Worm (Caenorhabditis elegans) whole organism, mixed stage, embryonic: ENCODE data around the gene T24E12.13.
A peak's percentile ranks its signal among the peaks of the same experiment; 100 is the strongest.

Source experiments
- M03D4.4 ChIP-seq: sonication (generic microtip); optimal IDR thresholded peaks from 2 replicates; lab custom pipeline; 2017; ENCODE audit warnings: mild to moderate bottlenecking, missing genetic modification characterization, missing compliant biosample characterization
- bed-3 ChIP-seq: fragments of 200-800 bp; sonication (Bioruptor generic); optimal IDR thresholded peaks from 3 replicates; lab custom pipeline; 2018; ENCODE audit warnings: mild to moderate bottlenecking, missing genetic modification characterization, moderate library complexity, missing compliant biosample characterization
- blmp-1 ChIP-seq: fragments of 150-350 bp; optimal IDR thresholded peaks from 2 replicates; lab custom pipeline; 2014; ENCODE audit warnings: missing biosample characterization, missing genetic modification characterization
- ceh-39 ChIP-seq: fragments of 150-350 bp; optimal IDR thresholded peaks from 2 replicates; lab custom pipeline; 2014; ENCODE audit warnings: missing biosample characterization, missing genetic modification characterization
- ceh-43 ChIP-seq: fragments of 200-800 bp; sonication (Bioruptor generic); optimal IDR thresholded peaks from 2 replicates; lab custom pipeline; 2018; ENCODE audit warnings: mild to moderate bottlenecking, missing genetic modification characterization, moderate library complexity, missing compliant biosample characterization
- ceh-83 ChIP-seq: fragments of 200-800 bp; sonication (Bioruptor generic); optimal IDR thresholded peaks from 2 replicates; lab custom pipeline; 2018; ENCODE audit warnings: mild to moderate bottlenecking, missing genetic modification characterization, missing compliant biosample characterization
- ces-1 ChIP-seq: fragments of 150-350 bp; optimal IDR thresholded peaks from 2 replicates; lab custom pipeline; 2014; ENCODE audit warnings: missing biosample characterization, missing genetic modification reagents, missing genetic modification characterization
- cnd-1 ChIP-seq: fragments of 200-800 bp; sonication (Bioruptor generic); optimal IDR thresholded peaks from 2 replicates; lab custom pipeline; 2018; ENCODE audit warnings: mild to moderate bottlenecking, missing genetic modification characterization, missing compliant biosample characterization
- drap-1 ChIP-seq: fragments of 200-800 bp; sonication (Bioruptor generic); optimal IDR thresholded peaks from 3 replicates; lab custom pipeline; 2018; ENCODE audit warnings: mild to moderate bottlenecking, missing genetic modification characterization, missing compliant biosample characterization
- elt-1 ChIP-seq: sonication (generic microtip); optimal IDR thresholded peaks from 2 replicates; lab custom pipeline; 2017; ENCODE audit warnings: missing genetic modification characterization, mild to moderate bottlenecking, missing compliant biosample characterization, antibody characterized with exemption, moderate library complexity, borderline replicate concordance; ENCODE audit not compliant: insufficient read depth
- elt-3 ChIP-seq: fragments of 150-350 bp; optimal IDR thresholded peaks from 2 replicates; lab custom pipeline; 2014; ENCODE audit warnings: missing biosample characterization, missing genetic modification characterization
- flh-1 ChIP-seq: fragments of 200-800 bp; sonication (Bioruptor generic); optimal IDR thresholded peaks from 2 replicates; lab custom pipeline; 2018; ENCODE audit warnings: mild to moderate bottlenecking, missing genetic modification characterization, moderate library complexity, missing compliant biosample characterization
- hlh-1 ChIP-seq: fragments of 150-350 bp; optimal IDR thresholded peaks from 2 replicates; lab custom pipeline; 2014; ENCODE audit warnings: missing biosample characterization, missing genetic modification reagents, missing genetic modification characterization
- lin-13 ChIP-seq: fragments of 150-350 bp; optimal IDR thresholded peaks from 2 replicates; lab custom pipeline; 2014; ENCODE audit warnings: missing biosample characterization, missing genetic modification characterization
- lin-32 ChIP-seq: fragments of 200-800 bp; sonication (Bioruptor generic); optimal IDR thresholded peaks from 2 replicates; lab custom pipeline; 2018; ENCODE audit warnings: mild to moderate bottlenecking, missing genetic modification characterization, missing compliant biosample characterization
- lsy-2 ChIP-seq: fragments of 150-350 bp; optimal IDR thresholded peaks from 2 replicates; lab custom pipeline; 2014; ENCODE audit warnings: missing biosample characterization, missing genetic modification characterization
- mab-5 ChIP-seq: fragments of 150-350 bp; optimal IDR thresholded peaks from 2 replicates; lab custom pipeline; 2014; ENCODE audit warnings: missing biosample characterization, missing genetic modification characterization
- mep-1 ChIP-seq: fragments of 150-350 bp; optimal IDR thresholded peaks from 2 replicates; lab custom pipeline; 2017; ENCODE audit warnings: missing biosample characterization, missing genetic modification reagents, missing genetic modification characterization, inconsistent platforms
- mls-2 ChIP-seq: sonication (generic microtip); optimal IDR thresholded peaks from 2 replicates; lab custom pipeline; 2016; ENCODE audit warnings: mild to moderate bottlenecking, missing genetic modification characterization, moderate library complexity, missing compliant biosample characterization
- nhr-12 ChIP-seq: fragments of 150-350 bp; optimal IDR thresholded peaks from 2 replicates; lab custom pipeline; 2014; ENCODE audit warnings: missing biosample characterization, missing genetic modification characterization
- nhr-2 ChIP-seq: fragments of 150-350 bp; optimal IDR thresholded peaks from 2 replicates; lab custom pipeline; 2014; ENCODE audit warnings: missing biosample characterization, missing genetic modification characterization
- nhr-237 ChIP-seq: fragments of 150-350 bp; optimal IDR thresholded peaks from 2 replicates; lab custom pipeline; 2014; ENCODE audit warnings: missing biosample characterization, missing genetic modification characterization
- nhr-76 ChIP-seq: sonication (generic microtip); optimal IDR thresholded peaks from 2 replicates; lab custom pipeline; 2017; ENCODE audit warnings: missing biosample characterization, missing genetic modification characterization
- pha-4 ChIP-seq: fragments of 150-350 bp; optimal IDR thresholded peaks from 2 replicates; lab custom pipeline; 2018; ENCODE audit warnings: missing biosample characterization, missing genetic modification reagents, missing genetic modification characterization
- sem-2 ChIP-seq: fragments of 200-800 bp; sonication (Bioruptor generic); optimal IDR thresholded peaks from 2 replicates; lab custom pipeline; 2018; ENCODE audit warnings: mild to moderate bottlenecking, missing genetic modification characterization, missing compliant biosample characterization
- sptf-1 ChIP-seq: sonication (generic microtip); optimal IDR thresholded peaks from 2 replicates; lab custom pipeline; 2017; ENCODE audit warnings: mild to moderate bottlenecking, missing genetic modification characterization, moderate library complexity, missing compliant biosample characterization
- tbx-8 ChIP-seq: fragments of 200-800 bp; sonication (Bioruptor generic); optimal IDR thresholded peaks from 2 replicates; lab custom pipeline; 2018; ENCODE audit warnings: mild to moderate bottlenecking, missing genetic modification characterization, moderate library complexity, missing compliant biosample characterization
- unc-120 ChIP-seq: sonication (generic microtip); optimal IDR thresholded peaks from 2 replicates; lab custom pipeline; 2017; ENCODE audit warnings: missing genetic modification characterization, missing compliant biosample characterization; ENCODE audit not compliant: poor library complexity, severe bottlenecking
- unc-39 ChIP-seq: fragments of 150-350 bp; optimal IDR thresholded peaks from 2 replicates; lab custom pipeline; 2014; ENCODE audit warnings: missing biosample characterization, missing genetic modification characterization
- zip-8 ChIP-seq: fragments of 150-350 bp; optimal IDR thresholded peaks from 2 replicates; lab custom pipeline; 2014; ENCODE audit warnings: missing biosample characterization, missing genetic modification characterization
- ztf-11 ChIP-seq: fragments of 150-350 bp; optimal IDR thresholded peaks from 2 replicates; lab custom pipeline; 2014; ENCODE audit warnings: missing biosample characterization, missing genetic modification characterization

T24E12.13 gene

ce11 chrII:3786538-3786937, 713 bp upstream of the T24E12.13 start:
- TF ChIP-seq unc-120 (tag; lab: Kevin White, UChicago): no peak
- no peak for TF ChIP-seq elt-3 (tag; lab: Kevin White, UChicago)
- no peak for TF ChIP-seq hlh-1 (tag; lab: Kevin White, UChicago)
- no peak for TF ChIP-seq elt-1
- no peak for TF ChIP-seq unc-39 (tag; lab: Kevin White, UChicago)
- no peak for TF ChIP-seq mab-5
- TF ChIP-seq zip-8 (tag; lab: Kevin White, UChicago): no peak
- TF ChIP-seq ztf-11 (tag; lab: Kevin White, UChicago): no peak
- no peak for TF ChIP-seq lsy-2
- no peak for TF ChIP-seq drap-1 (GFP tag; lab: Kevin White, UChicago)
- TF ChIP-seq ceh-39 (tag; lab: Kevin White, UChicago): no peak
- TF ChIP-seq flh-1 (GFP tag; lab: Kevin White, UChicago): no peak
- no peak for TF ChIP-seq pha-4
- no peak for TF ChIP-seq bed-3 (GFP tag; lab: Kevin White, UChicago)
- no peak for TF ChIP-seq sptf-1 (tag; lab: Kevin White, UChicago)
- TF ChIP-seq ces-1 (GFP tag; lab: Kevin White, UChicago): no peak
- no peak for TF ChIP-seq sem-2 (GFP tag; lab: Kevin White, UChicago)
- TF ChIP-seq lin-13 (tag; lab: Kevin White, UChicago): no peak
- no peak for TF ChIP-seq ceh-83 (GFP tag; lab: Kevin White, UChicago)
- TF ChIP-seq nhr-2 (tag; lab: Kevin White, UChicago): no peak

- no peak for TF ChIP-seq drap-1 (GFP tag; lab: Kevin White, UChicago)
- peak; percentile 91 for TF ChIP-seq zip-8 (tag; lab: Kevin White, UChicago)
- TF ChIP-seq mls-2: no peak
- no peak for TF ChIP-seq ces-1 (GFP tag; lab: Kevin White, UChicago)
- TF ChIP-seq, all 35 proteins: peak for 1
These were observed 1.2 kb downstream of the T24E12.13 start for ce11 chrII:3788356-3788962.

ce11 chrII:3793336-3793735, 6.1 kb downstream of the T24E12.13 start, which contains the start of gene fbxb-99:
fbxb-99 (minus strand) TSS chrII:3793436.
- TF ChIP-seq mep-1: no peak
- TF ChIP-seq ztf-11 (tag; lab: Kevin White, UChicago): no peak
- no peak for TF ChIP-seq blmp-1 (tag; lab: Kevin White, UChicago)
- TF ChIP-seq ceh-83 (GFP tag; lab: Kevin White, UChicago): no peak
- TF ChIP-seq nhr-12 (tag; lab: Kevin White, UChicago): no peak
- TF ChIP-seq elt-3 (tag; lab: Kevin White, UChicago): no peak

DNA sequence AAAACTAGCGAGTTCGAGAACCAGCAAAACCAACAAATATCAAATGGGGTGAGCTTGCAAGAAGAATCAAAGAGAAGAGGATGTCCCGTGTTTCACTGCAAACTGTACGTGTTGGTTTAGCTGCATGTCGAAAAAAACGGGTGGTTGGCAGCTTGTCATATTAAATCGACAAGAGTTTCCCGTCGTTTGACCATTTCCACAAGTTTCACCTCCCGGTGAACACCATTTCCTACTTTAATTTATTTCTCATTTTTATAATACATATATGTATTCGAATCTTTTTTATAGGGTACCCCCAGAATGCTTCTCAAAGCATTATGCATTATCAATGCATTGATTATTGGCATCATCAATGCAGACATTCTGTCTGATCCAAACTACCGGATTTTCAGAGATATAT, 8.1 kb downstream of the T24E12.13 start, which contains the start of gene Y8A9A.2:
Y8A9A.2 (plus strand) TSS at position 301 of the 400 bp plus-strand sequence.
- TF ChIP-seq M03D4.4 (tag; lab: Kevin White, UChicago): no peak
- TF ChIP-seq lin-32 (GFP tag; lab: Kevin White, UChicago): no peak
- TF ChIP-seq nhr-76: no peak
- no peak for TF ChIP-seq bed-3 (GFP tag; lab: Kevin White, UChicago)
- TF ChIP-seq drap-1 (GFP tag; lab: Kevin White, UChicago): no peak
- no peak for TF ChIP-seq nhr-237

ce11 chrII:3803219-3803618, 16.0 kb downstream of the T24E12.13 start, which contains the start of gene ins-32:
ins-32 (minus strand) TSS chrII:3803319.
- no peak for TF ChIP-seq mep-1
- TF ChIP-seq pha-4: no peak
- no peak for TF ChIP-seq nhr-12 (tag; lab: Kevin White, UChicago)
- TF ChIP-seq ceh-83 (GFP tag; lab: Kevin White, UChicago): no peak
- no peak for TF ChIP-seq ceh-39 (tag; lab: Kevin White, UChicago)
- TF ChIP-seq ces-1 (GFP tag; lab: Kevin White, UChicago): no peak
- TF ChIP-seq unc-120 (tag; lab: Kevin White, UChicago): no peak
- TF ChIP-seq cnd-1 (tag; lab: Kevin White, UChicago): no peak
- no peak for TF ChIP-seq elt-1
- TF ChIP-seq ceh-43: no peak
- no peak for TF ChIP-seq lin-32 (GFP tag; lab: Kevin White, UChicago)
- TF ChIP-seq tbx-8 (GFP tag; lab: Kevin White, UChicago): no peak
- no peak for TF ChIP-seq nhr-237
- TF ChIP-seq bed-3 (GFP tag; lab: Kevin White, UChicago): no peak
